Worm (Caenorhabditis elegans) whole organism, L1 larva: Measurements from ENCODE around the gene T22C8.6.

ENCODE experiments used
- C16A3.4 ChIP-seq: fragments of 150-350 bp; optimal IDR thresholded peaks from 2 replicates; lab custom pipeline; 2014; ENCODE audit warnings: missing biosample characterization, missing genetic modification characterization
- C34B4.2 ChIP-seq: sonication (generic microtip); optimal IDR thresholded peaks from 2 replicates; lab custom pipeline; 2017; ENCODE audit warnings: mild to moderate bottlenecking, missing genetic modification characterization, missing compliant biosample characterization
- aha-1 ChIP-seq: fragments of 150-350 bp; optimal IDR thresholded peaks from 2 replicates; lab custom pipeline; 2014; ENCODE audit warnings: missing biosample characterization, missing genetic modification characterization
- alr-1 ChIP-seq: fragments of 200-800 bp; sonication (Bioruptor generic); optimal IDR thresholded peaks from 2 replicates; lab custom pipeline; 2018; ENCODE audit warnings: borderline replicate concordance, mild to moderate bottlenecking, missing genetic modification characterization, missing compliant biosample characterization
- aly-2 ChIP-seq: fragments of 150-350 bp; optimal IDR thresholded peaks from 2 replicates; lab custom pipeline; 2014; ENCODE audit warnings: missing biosample characterization, missing genetic modification characterization
- ama-1 ChIP-seq: fragments of 150-350 bp; optimal IDR thresholded peaks from 2 replicates; lab custom pipeline; 2014
- blmp-1 ChIP-seq: fragments of 150-350 bp; optimal IDR thresholded peaks from 2 replicates; lab custom pipeline; 2014; ENCODE audit warnings: missing biosample characterization, missing genetic modification characterization
- ceh-63 ChIP-seq: fragments of 200-800 bp; sonication (Bioruptor generic); optimal IDR thresholded peaks from 2 replicates; lab custom pipeline; 2018; ENCODE audit warnings: mild to moderate bottlenecking, missing genetic modification characterization, missing compliant biosample characterization
- ceh-82 ChIP-seq, 3 experiments: fragments of 150-350 bp in 1 of 3; sonication (generic microtip) in 2 of 3; optimal IDR thresholded peaks; 2 replicates each; lab custom pipeline; 2014 to 2017; ENCODE audit warnings: missing biosample characterization in 3 of 3, missing genetic modification characterization in 3 of 3
- ceh-90 ChIP-seq: sonication (generic microtip); optimal IDR thresholded peaks from 2 replicates; lab custom pipeline; 2016; ENCODE audit warnings: missing genetic modification characterization, missing compliant biosample characterization
- efl-1 ChIP-seq, 4 experiments: fragments of 150-350 bp; optimal IDR thresholded peaks in 3 of 4; peaks in 1 of 4; 1 replicate in 1 of 4; 2 replicates in 3 of 4; lab custom pipeline; 2014; ENCODE audit warnings: missing biosample characterization in 2 of 4, missing genetic modification characterization in 2 of 4, missing genetic modification reagents in 2 of 4
- elt-2 ChIP-seq: sonication (generic microtip); optimal IDR thresholded peaks from 2 replicates; lab custom pipeline; 2016; ENCODE audit warnings: missing genetic modification characterization, mild to moderate bottlenecking, inconsistent platforms, missing compliant biosample characterization, missing genetic modification reagents
- fkh-4 ChIP-seq: sonication (generic microtip); optimal IDR thresholded peaks from 2 replicates; lab custom pipeline; 2016; ENCODE audit warnings: missing compliant biosample characterization, missing genetic modification characterization, borderline replicate concordance
- hlh-17 ChIP-seq: fragments of 200-800 bp; sonication (Bioruptor generic); optimal IDR thresholded peaks from 2 replicates; lab custom pipeline; 2018; ENCODE audit warnings: missing genetic modification characterization, mild to moderate bottlenecking, missing compliant biosample characterization, moderate library complexity, borderline replicate concordance
- isw-1 ChIP-seq: fragments of 200-800 bp; sonication (Bioruptor generic); IDR thresholded peaks from 2 replicates; pipeline ENCODE4 v1.3.6; 2022; ENCODE audit warnings: missing genetic modification characterization, missing compliant biosample characterization
- lin-35 ChIP-seq, 2 experiments: fragments of 150-350 bp; optimal IDR thresholded peaks; 2 replicates each; lab custom pipeline; 2014; ENCODE audit warnings: missing biosample characterization in 2 of 2, missing genetic modification characterization in 2 of 2, missing genetic modification reagents in 2 of 2
- lsy-2 ChIP-seq, 2 experiments: fragments of 150-350 bp; optimal IDR thresholded peaks; 2 replicates each; lab custom pipeline; 2014; ENCODE audit warnings: missing biosample characterization in 2 of 2, missing genetic modification characterization in 2 of 2
- mab-9 ChIP-seq: fragments of 200-800 bp; sonication (Bioruptor generic); IDR thresholded peaks from 2 replicates; pipeline ENCODE4 v1.3.6; 2022; ENCODE audit warnings: missing genetic modification reagents, missing genetic modification characterization, missing compliant biosample characterization
- mdl-1 ChIP-seq, 2 experiments: fragments of 150-350 bp; optimal IDR thresholded peaks; 2 replicates each; lab custom pipeline; 2014 to 2017; ENCODE audit warnings: missing biosample characterization in 2 of 2, missing genetic modification characterization in 2 of 2, inconsistent platforms in 1 of 2
- nhr-11 ChIP-seq: fragments of 150-350 bp; optimal IDR thresholded peaks from 2 replicates; lab custom pipeline; 2014; ENCODE audit warnings: missing biosample characterization, missing genetic modification characterization
- nhr-12 ChIP-seq: sonication (generic microtip); optimal IDR thresholded peaks from 2 replicates; lab custom pipeline; 2017; ENCODE audit warnings: missing biosample characterization, missing genetic modification characterization
- nhr-20 ChIP-seq: sonication (generic microtip); optimal IDR thresholded peaks from 2 replicates; lab custom pipeline; 2016; ENCODE audit warnings: mild to moderate bottlenecking, missing genetic modification characterization, missing compliant biosample characterization
- nhr-237 ChIP-seq: fragments of 150-350 bp; optimal IDR thresholded peaks from 2 replicates; lab custom pipeline; 2014; ENCODE audit warnings: missing biosample characterization, missing genetic modification characterization
- nhr-71 ChIP-seq: sonication (generic microtip); optimal IDR thresholded peaks from 2 replicates; lab custom pipeline; 2016; ENCODE audit warnings: mild to moderate bottlenecking, missing genetic modification characterization, moderate library complexity, missing compliant biosample characterization
- nhr-76 ChIP-seq: sonication (generic microtip); optimal IDR thresholded peaks from 2 replicates; lab custom pipeline; 2017; ENCODE audit warnings: missing biosample characterization, missing genetic modification characterization
- nhr-77 ChIP-seq: fragments of 150-350 bp; optimal IDR thresholded peaks from 2 replicates; lab custom pipeline; 2014; ENCODE audit warnings: missing biosample characterization, missing genetic modification characterization
- nhr-85 ChIP-seq: sonication (generic microtip); peaks from one replicate; lab custom pipeline; 2016; ENCODE audit warnings: missing genetic modification characterization, inconsistent platforms, missing compliant biosample characterization
- nhr-90 ChIP-seq: sonication (generic microtip); optimal IDR thresholded peaks from 2 replicates; lab custom pipeline; 2016; ENCODE audit warnings: mild to moderate bottlenecking, missing genetic modification characterization, missing compliant biosample characterization; ENCODE audit not compliant: poor library complexity
- pqm-1 ChIP-seq: sonication (generic microtip); optimal IDR thresholded peaks from 3 replicates; lab custom pipeline; 2017; ENCODE audit warnings: missing biosample characterization, missing genetic modification characterization
- skn-1 ChIP-seq: fragments of 150-350 bp; optimal IDR thresholded peaks from 2 replicates; lab custom pipeline; 2014; ENCODE audit warnings: missing biosample characterization, missing genetic modification characterization
- snu-23 ChIP-seq: sonication (generic microtip); optimal IDR thresholded peaks from 2 replicates; lab custom pipeline; 2016; ENCODE audit warnings: missing genetic modification characterization, missing compliant biosample characterization
- sptf-1 ChIP-seq: fragments of 150-350 bp; optimal IDR thresholded peaks from 2 replicates; lab custom pipeline; 2014; ENCODE audit warnings: missing biosample characterization, missing genetic modification characterization
- sup-37 ChIP-seq: fragments of 200-800 bp; sonication (Bioruptor generic); optimal IDR thresholded peaks from 2 replicates; lab custom pipeline; 2018; ENCODE audit warnings: mild to moderate bottlenecking, missing genetic modification characterization, missing compliant biosample characterization
- swsn-7 ChIP-seq: sonication (generic microtip); optimal IDR thresholded peaks from 2 replicates; lab custom pipeline; 2016; ENCODE audit warnings: missing genetic modification characterization, missing compliant biosample characterization
- tbx-2 ChIP-seq: sonication (generic microtip); optimal IDR thresholded peaks from 2 replicates; lab custom pipeline; 2016; ENCODE audit warnings: missing genetic modification characterization, missing compliant biosample characterization
- tlp-1 ChIP-seq: fragments of 150-350 bp; optimal IDR thresholded peaks from 2 replicates; lab custom pipeline; 2014; ENCODE audit warnings: missing biosample characterization, missing genetic modification characterization
- unc-130 ChIP-seq: fragments of 150-350 bp; optimal IDR thresholded peaks from 2 replicates; lab custom pipeline; 2017; ENCODE audit warnings: missing biosample characterization, missing genetic modification characterization, inconsistent platforms
- unc-30 ChIP-seq: sonication (generic microtip); optimal IDR thresholded peaks from 2 replicates; lab custom pipeline; 2017; ENCODE audit warnings: missing biosample characterization, missing genetic modification characterization
- unc-62 ChIP-seq: fragments of 150-350 bp; optimal IDR thresholded peaks from 2 replicates; lab custom pipeline; 2014; ENCODE audit warnings: missing biosample characterization, missing genetic modification reagents, missing genetic modification characterization
- unc-86 ChIP-seq: sonication (generic microtip); optimal IDR thresholded peaks from 2 replicates; lab custom pipeline; 2016; ENCODE audit warnings: missing genetic modification characterization, missing compliant biosample characterization
- unc-98 ChIP-seq: fragments of 200-800 bp; sonication (Bioruptor generic); IDR thresholded peaks from 2 replicates; pipeline ENCODE4 v1.3.6; 2022; ENCODE audit warnings: missing genetic modification characterization, missing compliant biosample characterization
- vab-15 ChIP-seq: sonication (generic microtip); optimal IDR thresholded peaks from 2 replicates; lab custom pipeline; 2017; ENCODE audit warnings: missing genotype, mild to moderate bottlenecking, missing genetic modification characterization, missing compliant biosample characterization
- xbp-1 ChIP-seq: sonication (generic microtip); optimal IDR thresholded peaks from 2 replicates; lab custom pipeline; 2016; ENCODE audit warnings: missing genetic modification characterization, missing compliant biosample characterization
- zag-1 ChIP-seq: fragments of 150-350 bp; optimal IDR thresholded peaks from 2 replicates; lab custom pipeline; 2014; ENCODE audit warnings: missing biosample characterization, missing genetic modification characterization
- zip-4 ChIP-seq: fragments of 200-800 bp; sonication (Bioruptor generic); optimal IDR thresholded peaks from 2 replicates; lab custom pipeline; 2018; ENCODE audit warnings: mild to moderate bottlenecking, missing genetic modification characterization, moderate library complexity, missing compliant biosample characterization
- ztf-11 ChIP-seq, 2 experiments: sonication (generic microtip); optimal IDR thresholded peaks; 2 replicates each; lab custom pipeline; 2016 to 2017; ENCODE audit warnings: missing genetic modification characterization in 2 of 2, missing biosample characterization in 1 of 2, missing compliant biosample characterization in 1 of 2

Gene T22C8.6

DNA sequence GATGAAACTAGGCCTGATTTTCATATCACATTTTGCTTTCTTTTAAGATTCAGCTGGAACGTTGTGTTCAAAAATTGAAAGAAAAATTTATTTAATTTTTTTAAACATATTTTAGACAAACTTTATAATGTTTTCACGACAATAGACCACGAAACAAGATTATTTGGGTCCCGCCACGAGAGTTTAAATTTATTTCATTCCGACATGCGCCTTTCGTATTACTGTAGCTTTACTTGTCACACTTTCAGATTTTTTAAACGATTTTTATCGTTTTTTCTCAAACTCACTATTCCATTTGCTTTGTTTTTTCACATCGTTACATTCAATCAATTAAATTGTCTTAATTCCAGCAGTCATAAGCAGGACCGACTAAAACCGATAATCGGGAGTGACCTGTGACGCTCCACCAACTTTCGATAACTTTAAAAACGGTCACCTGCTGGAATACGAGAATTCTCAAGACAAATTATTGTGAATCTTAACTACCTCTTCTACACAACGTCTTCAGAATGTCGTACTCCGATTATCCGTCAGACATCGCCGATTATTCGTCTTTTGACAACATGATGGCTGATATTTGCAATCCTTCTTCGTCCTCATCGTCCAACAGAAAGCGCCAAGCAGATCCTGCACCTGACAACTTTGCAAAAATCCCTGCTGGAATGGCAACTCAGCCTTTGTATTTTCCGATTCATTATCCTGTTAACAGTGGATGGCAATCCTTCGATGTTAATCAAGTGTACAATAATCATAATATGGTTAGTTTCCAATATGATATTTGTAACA, 36.0 kb downstream of the T22C8.6 start, which contains the start of gene aptf-3:
Gene aptf-3, plus strand, starts transcription at position 351 of the 786 bp plus-strand sequence.
- TF ChIP-seq skn-1 (tag; lab: Kevin White, UChicago) (no peak), tlp-1 (tag; lab: Kevin White, UChicago) (no peak), xbp-1 (tag; lab: Kevin White, UChicago) (no peak), nhr-77 (tag; lab: Kevin White, UChicago) (no peak), isw-1 (no peak), nhr-90 (tag; lab: Kevin White, UChicago) (no peak), ceh-63 (no peak), vab-15 (tag; lab: Kevin White, UChicago) (no peak), ztf-11 (tag; optimal IDR thresholded peaks at IDR 0.05; lab: Kevin White, UChicago) (no peak)

DNA sequence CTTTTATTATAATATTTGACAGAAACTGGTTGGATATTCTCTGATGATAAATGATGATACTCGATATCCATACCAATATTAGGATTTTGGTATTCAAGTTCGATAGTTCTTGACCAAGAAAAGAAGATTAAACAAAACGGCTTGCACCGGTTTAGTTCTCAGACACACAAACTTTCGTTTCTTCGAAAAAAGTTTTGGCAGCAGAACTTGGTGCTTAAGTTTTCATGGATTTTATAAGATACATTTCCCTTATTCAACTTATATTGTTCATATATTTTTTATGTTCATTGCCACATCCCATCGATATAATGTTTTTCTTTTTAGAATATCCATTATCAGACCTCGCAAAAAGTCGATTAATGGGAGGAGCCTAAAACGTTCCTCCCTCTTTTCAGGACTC, 39.4 kb downstream of the T22C8.6 start, which contains the start of gene aptf-4:
Gene aptf-4, plus strand, starts transcription at position 301 of the 400 bp plus-strand sequence.
- no peak for TF ChIP-seq ceh-90 (tag; lab: Kevin White, UChicago)
- TF ChIP-seq nhr-11: no peak
- TF ChIP-seq swsn-7 (tag; lab: Kevin White, UChicago): no peak
- no peak for TF ChIP-seq unc-86 (tag; lab: Kevin White, UChicago)
- TF ChIP-seq nhr-237: no peak
- no peak for TF ChIP-seq zip-4
- no peak for TF ChIP-seq nhr-76 (tag; lab: Kevin White, UChicago)
- no peak for TF ChIP-seq sup-37 (GFP tag; lab: Kevin White, UChicago)
- TF ChIP-seq C34B4.2 (tag; lab: Kevin White, UChicago): no peak
- TF ChIP-seq ama-1 (lab: Kevin White, UChicago): no peak
- TF ChIP-seq elt-2 (tag; lab: Kevin White, UChicago): no peak
- no peak for TF ChIP-seq zag-1 (tag; lab: Kevin White, UChicago)
- no peak for TF ChIP-seq aly-2 (tag; lab: Kevin White, UChicago)
- no peak for TF ChIP-seq unc-130 (tag; lab: Kevin White, UChicago)
- TF ChIP-seq C16A3.4 (tag; lab: Kevin White, UChicago): no peak
- TF ChIP-seq unc-30 (tag; lab: Kevin White, UChicago): no peak
- no peak for TF ChIP-seq mab-9 (GFP tag; lab: Robert Waterston, UW)
- no peak for TF ChIP-seq snu-23 (GFP tag; lab: Kevin White, UChicago)
- no peak for TF ChIP-seq efl-1 (optimal IDR thresholded peaks at IDR 0.05; lab: Kevin White, UChicago)
- no peak for TF ChIP-seq efl-1 (GFP tag; optimal IDR thresholded peaks at IDR 0.05 in 1 of 2; lab: Kevin White, UChicago)
- TF ChIP-seq skn-1 (tag; lab: Kevin White, UChicago): no peak
- TF ChIP-seq, all 84 proteins: peak for 0

DNA sequence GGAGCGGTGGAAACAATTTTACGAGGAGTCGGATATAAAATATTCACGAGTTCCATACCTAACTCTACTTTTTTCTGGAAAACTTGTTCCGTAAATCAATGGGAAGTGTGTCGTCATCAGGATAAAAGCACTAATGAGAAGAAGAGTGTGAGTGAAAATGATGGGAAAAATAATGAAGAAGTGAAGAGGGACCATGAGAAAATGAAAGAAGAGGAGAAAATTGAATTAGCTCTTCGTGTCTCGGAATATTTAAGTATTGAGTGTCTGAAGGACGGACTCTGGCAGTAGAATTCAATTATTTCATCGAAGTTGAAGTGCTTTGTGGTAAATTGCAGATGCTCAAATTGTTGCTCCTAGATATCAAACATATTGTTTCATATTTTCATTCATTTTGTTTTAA, 40.9 kb downstream of the T22C8.6 start:
- TF ChIP-seq sptf-1 (no peak), tlp-1 (tag; lab: Kevin White, UChicago) (no peak), ceh-82 (tag; optimal IDR thresholded peaks at IDR 0.05; lab: Kevin White, UChicago) (no peak), unc-98 (GFP tag; lab: Robert Waterston, UW) (no peak), blmp-1 (tag; lab: Kevin White, UChicago) (no peak), lsy-2 (tag; optimal IDR thresholded peaks at IDR 0.05; lab: Kevin White, UChicago) (peak in 1 of 2 experiments; percentile 16), isw-1 (no peak), swsn-7 (tag; lab: Kevin White, UChicago) (no peak), alr-1 (tag; lab: Kevin White, UChicago) (no peak), skn-1 (tag; lab: Kevin White, UChicago) (no peak), pqm-1 (tag; lab: Kevin White, UChicago) (no peak), tbx-2 (tag; lab: Kevin White, UChicago) (no peak), unc-30 (tag; lab: Kevin White, UChicago) (no peak), nhr-12 (tag; lab: Kevin White, UChicago) (no peak), nhr-85 (no peak), fkh-4 (tag; lab: Kevin White, UChicago) (no peak), ama-1 (lab: Kevin White, UChicago) (no peak), unc-86 (tag; lab: Kevin White, UChicago) (peak; percentile 51), unc-62 (GFP tag; lab: Kevin White, UChicago) (no peak), nhr-90 (tag; lab: Kevin White, UChicago) (no peak), nhr-20 (tag; lab: Kevin White, UChicago) (no peak), aha-1 (tag; lab: Kevin White, UChicago) (no peak), mdl-1 (tag; optimal IDR thresholded peaks at IDR 0.05; lab: Kevin White, UChicago) (no peak), nhr-71 (tag; lab: Kevin White, UChicago) (peak; percentile 57), zag-1 (tag; lab: Kevin White, UChicago) (peak; percentile 52), hlh-17 (no peak), C34B4.2 (tag; lab: Kevin White, UChicago) (no peak), nhr-76 (tag; lab: Kevin White, UChicago) (no peak), zip-4 (no peak), sup-37 (GFP tag; lab: Kevin White, UChicago) (no peak), lin-35 (GFP tag; optimal IDR thresholded peaks at IDR 0.05; lab: Kevin White, UChicago) (peak in 1 of 2 experiments; percentile 10)
